Worm (Caenorhabditis elegans) whole organism, L2 larva: Measurements from ENCODE around the gene ran-1.

Source experiments
- Y55F3AM.14 ChIP-seq: fragments of 200-800 bp; sonication (Bioruptor generic); optimal IDR thresholded peaks from 2 replicates; lab custom pipeline; 2018; ENCODE audit warnings: mild to moderate bottlenecking, missing genetic modification characterization, missing compliant biosample characterization
- dmd-4 ChIP-seq: sonication (generic microtip); optimal IDR thresholded peaks from 2 replicates; lab custom pipeline; 2017; ENCODE audit warnings: missing biosample characterization, missing genetic modification characterization
- fos-1 ChIP-seq: fragments of 150-350 bp; optimal IDR thresholded peaks from 2 replicates; lab custom pipeline; 2014; ENCODE audit warnings: missing biosample characterization, missing genetic modification characterization
- lin-13 ChIP-seq: fragments of 150-350 bp; optimal IDR thresholded peaks from 2 replicates; lab custom pipeline; 2014; ENCODE audit warnings: missing biosample characterization, missing genetic modification reagents, missing genetic modification characterization
- nhr-12 ChIP-seq: fragments of 150-350 bp; optimal IDR thresholded peaks from 2 replicates; lab custom pipeline; 2014; ENCODE audit warnings: missing biosample characterization, missing genetic modification characterization
- nhr-23 ChIP-seq: fragments of 150-350 bp; optimal IDR thresholded peaks from 2 replicates; lab custom pipeline; 2014; ENCODE audit warnings: missing biosample characterization, missing genetic modification reagents, missing genetic modification characterization
- nhr-237 ChIP-seq: fragments of 150-350 bp; optimal IDR thresholded peaks from 2 replicates; lab custom pipeline; 2014; ENCODE audit warnings: missing biosample characterization, missing genetic modification characterization
- nhr-25 ChIP-seq: fragments of 150-350 bp; sonication (generic microtip); optimal IDR thresholded peaks from 3 replicates; lab custom pipeline; 2014; ENCODE audit warnings: missing biosample characterization, missing genetic modification characterization
- unc-39 ChIP-seq: fragments of 150-350 bp; optimal IDR thresholded peaks from 2 replicates; lab custom pipeline; 2014; ENCODE audit warnings: missing biosample characterization, missing genetic modification characterization

ce11 chrIII:10720170-10720569 lies 27.4 kb downstream of the ran-1 start:
- TF ChIP-seq lin-13 (peak; percentile 66), fos-1 (tag; lab: Kevin White, UChicago) (peak; percentile 88), nhr-237 (tag; lab: Kevin White, UChicago) (peak; percentile 31), nhr-12 (tag; lab: Kevin White, UChicago) (no peak), Y55F3AM.14 (GFP tag; lab: Kevin White, UChicago) (peak; percentile 9), dmd-4 (tag; lab: Kevin White, UChicago) (no peak), nhr-25 (tag; lab: Kevin White, UChicago) (peak; percentile 38), unc-39 (tag; lab: Kevin White, UChicago) (no peak), nhr-23 (tag; lab: Kevin White, UChicago) (no peak)
